Fruit fly (Drosophila melanogaster) whole organism, embryonic: ENCODE measurements around the gene lwr.

Experiments used
- Aef1 ChIP-seq: fragments of 200-800 bp; sonication (Bioruptor generic); IDR thresholded peaks from 3 replicates; pipeline ENCODE4 v1.3.6; 2022; ENCODE audit warnings: missing biosample characterization, missing genetic modification characterization
- CG11695 ChIP-seq: fragments of 200-800 bp; sonication (Bioruptor generic); IDR thresholded peaks from 3 replicates; pipeline ENCODE4 v1.3.6; 2022; ENCODE audit warnings: missing biosample characterization, missing genetic modification characterization
- CG12769 ChIP-seq: fragments of 200-800 bp; sonication (Bioruptor generic); optimal IDR thresholded peaks from 2 replicates; lab custom pipeline; 2019; ENCODE audit warnings: missing biosample characterization, mild to moderate bottlenecking, missing genetic modification characterization, moderate library complexity
- CG13296 ChIP-seq: fragments of 200-800 bp; sonication (Bioruptor generic); optimal IDR thresholded peaks from 3 replicates; lab custom pipeline; 2018; ENCODE audit warnings: missing biosample characterization, mild to moderate bottlenecking, missing genetic modification characterization
- CG14710 ChIP-seq: fragments of 200-800 bp; sonication (Bioruptor generic); optimal IDR thresholded peaks from 3 replicates; lab custom pipeline; 2019; ENCODE audit warnings: missing biosample characterization, mild to moderate bottlenecking, missing genetic modification characterization, moderate library complexity
- CG15269 ChIP-seq: fragments of 200-800 bp; sonication (Bioruptor generic); optimal IDR thresholded peaks from 2 replicates; lab custom pipeline; 2018; ENCODE audit warnings: missing biosample characterization, mild to moderate bottlenecking, missing genetic modification characterization, moderate library complexity
- CG1529 ChIP-seq: fragments of 200-800 bp; sonication (Bioruptor generic); optimal IDR thresholded peaks from 3 replicates; lab custom pipeline; 2018; ENCODE audit warnings: missing biosample characterization, missing genetic modification characterization
- CG17186 ChIP-seq: fragments of 200-800 bp; sonication (Bioruptor generic); optimal IDR thresholded peaks from 3 replicates; lab custom pipeline; 2017; ENCODE audit warnings: missing biosample characterization, missing genetic modification reagents, missing genetic modification characterization
- CG17359 ChIP-seq: fragments of 200-800 bp; sonication (Bioruptor generic); optimal IDR thresholded peaks from 3 replicates; lab custom pipeline; 2018; ENCODE audit warnings: missing biosample characterization, mild to moderate bottlenecking, missing genetic modification characterization, moderate library complexity
- CG17829 ChIP-seq: fragments of 200-800 bp; optimal IDR thresholded peaks from 2 replicates; lab custom pipeline; 2019; ENCODE audit warnings: missing biosample characterization, mild to moderate bottlenecking, missing genetic modification characterization, moderate library complexity
- CG18011 ChIP-seq: fragments of 200-800 bp; sonication (Bioruptor generic); optimal IDR thresholded peaks from 2 replicates; lab custom pipeline; 2017; ENCODE audit warnings: missing biosample characterization, missing genetic modification characterization, mild to moderate bottlenecking, moderate library complexity, missing genotype
- CG2875 ChIP-seq: fragments of 200-800 bp; sonication (Bioruptor generic); optimal IDR thresholded peaks from 2 replicates; lab custom pipeline; 2017; ENCODE audit warnings: missing biosample characterization, mild to moderate bottlenecking, missing genetic modification characterization, missing genetic modification reagents
- CG34224 ChIP-seq: fragments of 200-800 bp; sonication (Bioruptor generic); IDR thresholded peaks from 3 replicates; pipeline ENCODE4 v1.3.6; 2022; ENCODE audit warnings: missing biosample characterization, missing genetic modification characterization; ENCODE audit not compliant: partially characterized antibody
- CG42726 ChIP-seq: fragments of 200-800 bp; sonication (Bioruptor generic); IDR thresholded peaks from 2 replicates; pipeline ENCODE4 v1.3.6; 2022; ENCODE audit warnings: missing biosample characterization, missing genetic modification characterization; ENCODE audit not compliant: partially characterized antibody
- CG4360 ChIP-seq: fragments of 200-800 bp; sonication (Bioruptor generic); IDR thresholded peaks from 2 replicates; pipeline ENCODE4 v1.3.6; 2022; ENCODE audit warnings: missing biosample characterization, missing genetic modification characterization
- CG5180 ChIP-seq: fragments of 200-800 bp; sonication (Bioruptor generic); optimal IDR thresholded peaks from 3 replicates; lab custom pipeline; 2017; ENCODE audit warnings: missing biosample characterization, missing genetic modification characterization, mild to moderate bottlenecking, moderate library complexity, missing genetic modification reagents
- CG6175 ChIP-seq: fragments of 200-800 bp; sonication (Bioruptor generic); IDR thresholded peaks from 3 replicates; pipeline ENCODE4 v1.3.6; 2022; ENCODE audit warnings: missing biosample characterization, missing genetic modification characterization
- CG6689 ChIP-seq: fragments of 200-800 bp; sonication (Bioruptor generic); IDR thresholded peaks from 2 replicates; pipeline ENCODE4 v1.3.6; 2022; ENCODE audit warnings: missing biosample characterization, missing genetic modification characterization
- CG7556 ChIP-seq: fragments of 200-800 bp; sonication (Bioruptor generic); optimal IDR thresholded peaks from 2 replicates; lab custom pipeline; 2017; ENCODE audit warnings: missing biosample characterization, mild to moderate bottlenecking, missing genetic modification characterization
- CG8388 ChIP-seq: fragments of 200-800 bp; sonication (Bioruptor generic); optimal IDR thresholded peaks from 2 replicates; lab custom pipeline; 2019; ENCODE audit warnings: missing biosample characterization, mild to moderate bottlenecking, missing genetic modification characterization, moderate library complexity
- CG8944 ChIP-seq: fragments of 200-800 bp; sonication (Bioruptor generic); optimal IDR thresholded peaks from 3 replicates; lab custom pipeline; 2016; ENCODE audit warnings: missing biosample characterization, missing genetic modification characterization
- D19B ChIP-seq: fragments of 200-800 bp; sonication (Bioruptor generic); optimal IDR thresholded peaks from 2 replicates; lab custom pipeline; 2017; ENCODE audit warnings: missing biosample characterization, mild to moderate bottlenecking, missing genetic modification characterization
- Deaf1 ChIP-seq: fragments of 200-800 bp; optimal IDR thresholded peaks from 3 replicates; lab custom pipeline; 2019; ENCODE audit warnings: missing biosample characterization, mild to moderate bottlenecking, missing genetic modification characterization, moderate library complexity
- Drgx ChIP-seq: fragments of 200-800 bp; sonication (Bioruptor generic); IDR thresholded peaks from 2 replicates; pipeline ENCODE4 v1.3.6; 2022; ENCODE audit warnings: missing biosample characterization, missing genetic modification characterization
- E2f1 ChIP-seq: fragments of 200-800 bp; sonication (Bioruptor generic); IDR thresholded peaks from 2 replicates; pipeline ENCODE4 v1.3.6; 2022; ENCODE audit warnings: missing biosample characterization, missing genetic modification characterization
- GATAe ChIP-seq: fragments of 200-800 bp; sonication (Bioruptor generic); conservative IDR thresholded peaks from 2 replicates; pipeline ENCODE4 v1.3.6; 2022; ENCODE audit warnings: missing biosample characterization, missing genetic modification characterization
- Hr3 ChIP-seq: fragments of 200-800 bp; sonication (Bioruptor generic); optimal IDR thresholded peaks from 3 replicates; lab custom pipeline; 2016; ENCODE audit warnings: missing biosample characterization, missing genetic modification characterization
- Lpt ChIP-seq: fragments of >200 bp; optimal IDR thresholded peaks from 2 replicates; lab custom pipeline; 2018; ENCODE audit warnings: missing biosample characterization, missing genetic modification characterization
- Mes4 ChIP-seq: fragments of 200-800 bp; sonication (Bioruptor generic); optimal IDR thresholded peaks from 2 replicates; lab custom pipeline; 2016; ENCODE audit warnings: missing biosample characterization, missing genetic modification characterization
- Neu2 ChIP-seq: fragments of 200-800 bp; sonication (Bioruptor generic); optimal IDR thresholded peaks from 3 replicates; lab custom pipeline; 2016; ENCODE audit warnings: missing biosample characterization, missing genetic modification characterization, borderline replicate concordance
- Tbp ChIP-seq: fragments of >200 bp; optimal IDR thresholded peaks from 2 replicates; lab custom pipeline; 2018; ENCODE audit warnings: missing biosample characterization, missing genetic modification characterization
- ab ChIP-seq: fragments of 200-800 bp; sonication (Bioruptor generic); optimal IDR thresholded peaks from 2 replicates; lab custom pipeline; 2016; ENCODE audit warnings: missing biosample characterization, missing genetic modification characterization
- corto ChIP-seq: fragments of 200-800 bp; sonication (Bioruptor generic); optimal IDR thresholded peaks from 2 replicates; lab custom pipeline; 2016; ENCODE audit warnings: missing biosample characterization, mild to moderate bottlenecking, missing genetic modification characterization, moderate library complexity
- crol ChIP-seq: fragments of 200-800 bp; sonication (Bioruptor generic); IDR thresholded peaks from 2 replicates; pipeline ENCODE4 v1.3.6; 2022; ENCODE audit warnings: missing biosample characterization, missing genetic modification characterization
- cwo ChIP-seq: fragments of 200-800 bp; sonication (Bioruptor generic); optimal IDR thresholded peaks from 3 replicates; lab custom pipeline; 2017; ENCODE audit warnings: missing biosample characterization, missing genetic modification characterization, mild to moderate bottlenecking, moderate library complexity, missing genetic modification reagents
- en ChIP-seq: fragments of 200-800 bp; sonication (Bioruptor generic); optimal IDR thresholded peaks from 2 replicates; lab custom pipeline; 2016; ENCODE audit warnings: missing biosample characterization, missing genetic modification characterization
- ftz-f1 ChIP-seq: fragments of 200-800 bp; sonication (Bioruptor generic); optimal IDR thresholded peaks from 2 replicates; lab custom pipeline; 2016; ENCODE audit warnings: missing biosample characterization, missing genetic modification characterization
- grau ChIP-seq: fragments of 200-800 bp; optimal IDR thresholded peaks from 3 replicates; lab custom pipeline; 2019; ENCODE audit warnings: missing biosample characterization, mild to moderate bottlenecking, missing genetic modification characterization, moderate library complexity
- gro ChIP-seq: fragments of 200-800 bp; sonication (Bioruptor generic); optimal IDR thresholded peaks from 2 replicates; lab custom pipeline; 2016; ENCODE audit warnings: missing biosample characterization, missing genetic modification characterization
- ham ChIP-seq: fragments of 200-800 bp; sonication (Bioruptor generic); IDR thresholded peaks from 2 replicates; pipeline ENCODE4 v1.3.6; 2022; ENCODE audit warnings: missing biosample characterization, missing genetic modification characterization
- kni ChIP-seq: fragments of 200-800 bp; sonication (Bioruptor generic); optimal IDR thresholded peaks from 3 replicates; lab custom pipeline; 2017; ENCODE audit warnings: mild to moderate bottlenecking, missing biosample characterization, missing genetic modification reagents, missing genetic modification characterization
- nerfin-2 ChIP-seq: fragments of 200-800 bp; sonication (Bioruptor generic); IDR thresholded peaks from 2 replicates; pipeline ENCODE4 v1.3.6; 2022; ENCODE audit warnings: missing biosample characterization, missing genetic modification characterization; ENCODE audit not compliant: partially characterized antibody
- prd ChIP-seq, 3 experiments: fragments of >200 bp in 2 of 3; fragments of 200-800 bp in 1 of 3; sonication (Bioruptor generic) in 1 of 3; optimal IDR thresholded peaks in 2 of 3; IDR thresholded peaks in 1 of 3; 2 replicates in 2 of 3; 3 replicates in 1 of 3; pipeline versions ENCODE4 v1.3.6 to Lab custom; 2017 to 2022; ENCODE audit warnings: missing biosample characterization in 1 of 3, missing genetic modification characterization in 1 of 3
- rib ChIP-seq: fragments of 200-800 bp; sonication (Bioruptor generic); IDR thresholded peaks from 2 replicates; pipeline ENCODE4 v1.3.6; 2022; ENCODE audit warnings: missing biosample characterization, missing genetic modification characterization
- sim ChIP-seq: fragments of 200-800 bp; sonication (Bioruptor generic); IDR thresholded peaks from 2 replicates; pipeline ENCODE4 v1.3.6; 2022; ENCODE audit warnings: missing biosample characterization, missing genetic modification characterization
- tll ChIP-seq, 2 experiments: fragments of 200-800 bp in 1 of 2; fragments of >200 bp in 1 of 2; sonication (Bioruptor generic) in 1 of 2; optimal IDR thresholded peaks; 2 replicates each; lab custom pipeline; 2017 to 2019; ENCODE audit warnings: missing biosample characterization in 2 of 2, missing genetic modification characterization in 2 of 2, mild to moderate bottlenecking in 1 of 2, moderate library complexity in 1 of 2
- vfl ChIP-seq: fragments of 200-800 bp; sonication (Bioruptor generic); optimal IDR thresholded peaks from 2 replicates; lab custom pipeline; 2016; ENCODE audit warnings: missing biosample characterization, missing genetic modification characterization
- z ChIP-seq: fragments of 200-800 bp; sonication (Bioruptor generic); IDR thresholded peaks from 3 replicates; pipeline ENCODE4 v1.3.6; 2022; ENCODE audit warnings: missing biosample characterization, missing genetic modification characterization
- zfh2 ChIP-seq: fragments of 200-800 bp; sonication (Bioruptor generic); optimal IDR thresholded peaks from 2 replicates; lab custom pipeline; 2016; ENCODE audit warnings: missing biosample characterization, missing genetic modification characterization

Gene lwr

DNA sequence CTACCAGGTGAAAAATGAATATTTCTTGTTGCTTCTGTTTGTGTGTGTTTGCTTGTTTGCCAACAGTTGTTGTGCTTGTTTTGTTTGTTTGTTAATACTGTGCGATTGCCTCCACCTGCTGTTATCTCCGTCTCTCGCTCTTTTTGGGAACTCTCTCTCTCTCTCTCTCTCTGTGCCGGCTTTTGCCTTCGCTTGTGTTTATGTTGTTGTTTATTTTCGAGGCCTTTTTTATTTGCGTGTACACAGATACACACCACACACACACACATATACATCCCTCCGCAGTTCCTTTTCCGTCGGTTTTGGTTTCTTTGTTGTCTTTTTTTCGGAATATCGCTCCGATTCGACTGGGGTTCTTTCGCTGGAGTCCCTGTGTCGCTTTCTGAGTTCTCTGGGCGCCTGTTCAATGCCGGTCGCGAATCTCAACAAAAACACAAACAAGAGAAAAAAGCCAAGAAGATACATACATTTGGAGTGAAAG lies 31.8 kb downstream of the lwr start (continued):
- no peak for TF ChIP-seq CG34224
- no peak for TF ChIP-seq CG42726
- TF ChIP-seq D19B (GFP tag; lab: Kevin White, UChicago) = no peak
- no peak for TF ChIP-seq ham (GFP tag; lab: Robert Waterston, UW)
- peak; percentile 39 for TF ChIP-seq CG8388 (GFP tag; lab: Kevin White, UChicago)
- TF ChIP-seq CG5180 (GFP tag; lab: Kevin White, UChicago) = peak; percentile 70
- TF ChIP-seq CG7556 (GFP tag; lab: Kevin White, UChicago) = peak; percentile 65
- TF ChIP-seq GATAe = no peak
- peak; percentile 10; the same call in 1 of the 2 replicates for TF ChIP-seq E2f1 (GFP tag; lab: Robert Waterston, UW)
- TF ChIP-seq kni = peak; percentile 92
- TF ChIP-seq z (GFP tag; lab: Robert Waterston, UW) = peak; percentile 68; the same call in 2 of the 3 replicates
- peak; percentile 3 for TF ChIP-seq corto
- peak; percentile 44 for TF ChIP-seq grau
- TF ChIP-seq Lpt (GFP tag; lab: Kevin White, UChicago) = no peak
- peak; percentile 78 for TF ChIP-seq Deaf1 (tag; lab: Kevin White, UChicago)
- TF ChIP-seq CG18011 (GFP tag; lab: Kevin White, UChicago) = peak; percentile 24
- no peak for TF ChIP-seq vfl (GFP tag; lab: Kevin White, UChicago)
- TF ChIP-seq CG13296 = peak; percentile 40
- TF ChIP-seq CG1529 (GFP tag; lab: Kevin White, UChicago) = peak; percentile 71
- peak; percentile 53; the same call in 2 of the 3 replicates for TF ChIP-seq CG11695 (GFP tag; lab: Robert Waterston, UW)
- no peak for TF ChIP-seq Aef1 (GFP tag; lab: Robert Waterston, UW)
- TF ChIP-seq CG17186 (GFP tag; lab: Kevin White, UChicago) = peak; percentile 55
- no peak for TF ChIP-seq Tbp (GFP tag; lab: Kevin White, UChicago)
- peak; percentile 40 for TF ChIP-seq Drgx
- no peak for TF ChIP-seq CG6175
- peak; percentile 20 for TF ChIP-seq ftz-f1 (GFP tag; lab: Kevin White, UChicago)
- no peak for TF ChIP-seq CG12769 (tag; lab: Kevin White, UChicago)
- no peak for TF ChIP-seq zfh2 (GFP tag; lab: Kevin White, UChicago)
- TF ChIP-seq CG17829 = peak; percentile 48
- no peak for TF ChIP-seq Neu2 (GFP tag; lab: Kevin White, UChicago)
- TF ChIP-seq sim (GFP tag; lab: Robert Waterston, UW) = peak; percentile 27; the same call in 1 of the 2 replicates
- peak; percentile 50 for TF ChIP-seq gro
- TF ChIP-seq Hr3 = peak; percentile 29
- TF ChIP-seq nerfin-2 (GFP tag; lab: Robert Waterston, UW) = 0 out of 2 replicates have a peak, but pooled peaks have one; percentile 31
- peak; percentile 89 for TF ChIP-seq CG2875 (GFP tag; lab: Kevin White, UChicago)
- peak; percentile 80 for TF ChIP-seq crol
- peak; percentile 90 for TF ChIP-seq CG4360 (GFP tag; lab: Robert Waterston, UW)
- peak; percentile 31 for TF ChIP-seq CG8944 (GFP tag; lab: Kevin White, UChicago)
- no peak for TF ChIP-seq ab (GFP tag; lab: Kevin White, UChicago)
- peak; percentile 74 for TF ChIP-seq CG17359 (tag; lab: Kevin White, UChicago)
- TF ChIP-seq en = peak; percentile 83
- TF ChIP-seq CG14710 (tag; lab: Kevin White, UChicago) = peak; percentile 82
- TF ChIP-seq tll (GFP tag; optimal IDR thresholded peaks at IDR 0.05; lab: Kevin White, UChicago) = peak in 1 of 2 experiments; percentile 91
- TF ChIP-seq CG15269 = peak; percentile 26
- no peak for TF ChIP-seq CG6689 (GFP tag; lab: Robert Waterston, UW)
- no peak for TF ChIP-seq cwo (GFP tag; lab: Kevin White, UChicago)
- no peak for TF ChIP-seq prd (optimal IDR thresholded peaks at IDR 0.05; lab: Kevin White, UChicago)
- peak; percentile 54; the same call in 2 of the 3 replicates for TF ChIP-seq prd (GFP tag; IDR thresholded peaks at IDR 0.05; lab: Robert Waterston, UW)
- TF ChIP-seq rib (GFP tag; lab: Robert Waterston, UW) = no peak
- TF ChIP-seq Mes4 = peak; percentile 82
